Worm (Caenorhabditis elegans) whole organism, young adult: ENCODE results near the gene T09F5.20.
A peak's percentile ranks its signal among the peaks of the same experiment; 100 is the strongest.

ENCODE experiments used
- B0035.1 ChIP-seq: sonication (generic microtip); optimal IDR thresholded peaks from 2 replicates; lab custom pipeline; 2016; ENCODE audit warnings: missing genetic modification characterization, mild to moderate bottlenecking, missing compliant biosample characterization, missing genotype, missing genetic modification reagents
- F33H1.4 ChIP-seq: fragments of 200-800 bp; sonication (Bioruptor generic); IDR thresholded peaks from 2 replicates; pipeline ENCODE4 v1.3.6; 2022; ENCODE audit warnings: missing genetic modification reagents, missing genetic modification characterization, missing compliant biosample characterization
- T07F8.4 ChIP-seq: sonication (generic microtip); optimal IDR thresholded peaks from 2 replicates; lab custom pipeline; 2016; ENCODE audit warnings: mild to moderate bottlenecking, missing genetic modification characterization, moderate library complexity, missing compliant biosample characterization
- Y53F4B.3 ChIP-seq: fragments of 200-800 bp; sonication (Bioruptor generic); IDR thresholded peaks from 2 replicates; pipeline ENCODE4 v1.3.6; 2022; ENCODE audit warnings: missing genetic modification reagents, missing genetic modification characterization, missing compliant biosample characterization
- Y53G8AR.9 ChIP-seq: fragments of 200-800 bp; sonication (Bioruptor generic); conservative IDR thresholded peaks from 2 replicates; pipeline ENCODE4 v1.3.6; 2022; ENCODE audit warnings: missing genetic modification reagents, missing genetic modification characterization, missing compliant biosample characterization
- akir-1 ChIP-seq: fragments of 200-800 bp; sonication (Bioruptor generic); optimal IDR thresholded peaks from 2 replicates; lab custom pipeline; 2018; ENCODE audit warnings: mild to moderate bottlenecking, missing genetic modification characterization, moderate library complexity, missing compliant biosample characterization
- bed-1 ChIP-seq: fragments of 200-800 bp; sonication (Bioruptor generic); IDR thresholded peaks from 2 replicates; pipeline ENCODE4 v1.3.6; 2022; ENCODE audit warnings: missing genetic modification reagents, missing genetic modification characterization, missing compliant biosample characterization
- bed-2 ChIP-seq: fragments of 200-800 bp; sonication (Bioruptor generic); IDR thresholded peaks from 2 replicates; pipeline ENCODE4 v1.3.6; 2022; ENCODE audit warnings: missing genetic modification reagents, missing genetic modification characterization, missing compliant biosample characterization
- ccch-3 ChIP-seq: fragments of 200-800 bp; sonication (Bioruptor generic); optimal IDR thresholded peaks from 2 replicates; lab custom pipeline; 2018; ENCODE audit warnings: mild to moderate bottlenecking, missing genetic modification characterization, missing compliant biosample characterization
- cebp-1 ChIP-seq, 2 experiments: fragments of 200-800 bp in 1 of 2; sonication (Bioruptor generic) in 1 of 2; sonication (generic microtip) in 1 of 2; IDR thresholded peaks in 1 of 2; optimal IDR thresholded peaks in 1 of 2; 2 replicates each; pipeline versions ENCODE4 v1.3.6 to Lab custom; 2017 to 2022; ENCODE audit warnings: missing compliant biosample characterization in 2 of 2, missing genetic modification characterization in 2 of 2, mild to moderate bottlenecking in 1 of 2, missing genetic modification reagents in 1 of 2, moderate library complexity in 1 of 2
- cebp-2 ChIP-seq: fragments of 200-800 bp; sonication (Bioruptor generic); IDR thresholded peaks from 2 replicates; pipeline ENCODE4 v1.3.6; 2022; ENCODE audit warnings: missing genetic modification characterization, missing compliant biosample characterization
- ceh-100 ChIP-seq: fragments of 200-800 bp; sonication (Bioruptor generic); IDR thresholded peaks from 2 replicates; pipeline ENCODE4 v1.3.6; 2022; ENCODE audit warnings: missing genetic modification reagents, missing genetic modification characterization, missing compliant biosample characterization
- ceh-91 ChIP-seq: fragments of 200-800 bp; sonication (Bioruptor generic); IDR thresholded peaks from 2 replicates; pipeline ENCODE4 v1.3.6; 2022; ENCODE audit warnings: missing genetic modification reagents, missing genetic modification characterization, missing compliant biosample characterization
- dox-1 ChIP-seq: fragments of 200-800 bp; sonication (Bioruptor generic); IDR thresholded peaks from 2 replicates; pipeline ENCODE4 v1.3.6; 2022; ENCODE audit warnings: missing genetic modification reagents, missing genetic modification characterization, missing compliant biosample characterization
- dpl-1 ChIP-seq: fragments of 150-350 bp; optimal IDR thresholded peaks from 2 replicates; lab custom pipeline; 2014; ENCODE audit warnings: missing biosample characterization, missing genetic modification reagents, missing genetic modification characterization
- egl-44 ChIP-seq: fragments of 200-800 bp; sonication (Bioruptor generic); IDR thresholded peaks from 2 replicates; pipeline ENCODE4 v1.3.6; 2022; ENCODE audit warnings: missing genetic modification reagents, missing genetic modification characterization, missing compliant biosample characterization
- fkh-3 ChIP-seq: sonication (generic microtip); optimal IDR thresholded peaks from 2 replicates; lab custom pipeline; 2016; ENCODE audit warnings: mild to moderate bottlenecking, missing genetic modification characterization, missing compliant biosample characterization
- hlh-12 ChIP-seq: sonication (generic microtip); optimal IDR thresholded peaks from 2 replicates; lab custom pipeline; 2016; ENCODE audit warnings: missing genetic modification characterization, missing compliant biosample characterization
- hlh-26 ChIP-seq: fragments of 200-800 bp; sonication (Bioruptor generic); conservative IDR thresholded peaks from 2 replicates; pipeline ENCODE4 v1.3.6; 2022; ENCODE audit warnings: missing genetic modification reagents, missing genetic modification characterization, missing compliant biosample characterization
- let-526 ChIP-seq: fragments of 200-800 bp; sonication (Bioruptor generic); IDR thresholded peaks from 2 replicates; pipeline ENCODE4 v1.3.6; 2022; ENCODE audit warnings: missing genetic modification reagents, missing genetic modification characterization, missing compliant biosample characterization
- lin-26 ChIP-seq: fragments of 200-800 bp; sonication (Bioruptor generic); IDR thresholded peaks from 2 replicates; pipeline ENCODE4 v1.3.6; 2022; ENCODE audit warnings: missing genetic modification reagents, missing genetic modification characterization, missing compliant biosample characterization
- lin-35 ChIP-seq, 3 experiments: fragments of 150-350 bp in 2 of 3; sonication (generic microtip) in 1 of 3; optimal IDR thresholded peaks; 2 replicates each; lab custom pipeline; 2014 to 2018; ENCODE audit warnings: missing biosample characterization in 3 of 3, missing genetic modification characterization in 3 of 3, missing genetic modification reagents in 3 of 3
- lin-54 ChIP-seq: fragments of 200-800 bp; sonication (Bioruptor generic); optimal IDR thresholded peaks from 2 replicates; lab custom pipeline; 2018; ENCODE audit warnings: mild to moderate bottlenecking, missing genetic modification characterization, missing compliant biosample characterization
- lsl-1 ChIP-seq: fragments of 200-800 bp; sonication (Bioruptor generic); optimal IDR thresholded peaks from 2 replicates; lab custom pipeline; 2018; ENCODE audit warnings: mild to moderate bottlenecking, missing genetic modification characterization, moderate library complexity, missing compliant biosample characterization
- lsy-27 ChIP-seq: sonication (generic microtip); optimal IDR thresholded peaks from 2 replicates; lab custom pipeline; 2017; ENCODE audit warnings: missing genetic modification characterization, mild to moderate bottlenecking, missing compliant biosample characterization, antibody characterized with exemption, missing genotype, borderline replicate concordance; ENCODE audit not compliant: insufficient read depth
- madf-3 ChIP-seq: fragments of 200-800 bp; sonication (Bioruptor generic); IDR thresholded peaks from 2 replicates; pipeline ENCODE4 v1.3.6; 2022; ENCODE audit warnings: missing genetic modification reagents, missing genetic modification characterization, missing compliant biosample characterization
- mcd-1 ChIP-seq: fragments of 200-800 bp; sonication (Bioruptor generic); IDR thresholded peaks from 2 replicates; pipeline ENCODE4 v1.3.6; 2022; ENCODE audit warnings: missing genetic modification reagents, missing genetic modification characterization, missing compliant biosample characterization
- nfya-1 ChIP-seq: sonication (generic microtip); optimal IDR thresholded peaks from 2 replicates; lab custom pipeline; 2017; ENCODE audit warnings: antibody characterized with exemption, missing compliant biosample characterization, missing genetic modification characterization, borderline replicate concordance; ENCODE audit not compliant: insufficient read depth
- nhr-90 ChIP-seq: sonication (generic microtip); optimal IDR thresholded peaks from 2 replicates; lab custom pipeline; 2016; ENCODE audit warnings: missing genotype, mild to moderate bottlenecking, missing genetic modification characterization, missing compliant biosample characterization
- pbrm-1 ChIP-seq: fragments of 200-800 bp; sonication (Bioruptor generic); IDR thresholded peaks from 2 replicates; pipeline ENCODE4 v1.3.6; 2022; ENCODE audit warnings: missing genetic modification reagents, missing genetic modification characterization, missing compliant biosample characterization
- pha-4 ChIP-seq: fragments of 150-350 bp; sonication (generic microtip); optimal IDR thresholded peaks from 2 replicates; lab custom pipeline; 2014; ENCODE audit warnings: missing biosample characterization, missing genetic modification reagents, missing genetic modification characterization
- repo-1 ChIP-seq: sonication (generic microtip); optimal IDR thresholded peaks from 2 replicates; lab custom pipeline; 2017; ENCODE audit warnings: mild to moderate bottlenecking, missing genetic modification characterization, missing compliant biosample characterization
- sdz-38 ChIP-seq: sonication (generic microtip); optimal IDR thresholded peaks from 2 replicates; lab custom pipeline; 2016; ENCODE audit warnings: missing genotype, missing genetic modification characterization, missing compliant biosample characterization
- snpc-1.1 ChIP-seq: sonication (generic microtip); optimal IDR thresholded peaks from 2 replicates; lab custom pipeline; 2017; ENCODE audit warnings: missing genetic modification characterization, mild to moderate bottlenecking, missing compliant biosample characterization, antibody characterized with exemption, moderate library complexity, missing genotype, missing genetic modification reagents; ENCODE audit not compliant: insufficient read depth
- somi-1 ChIP-seq: fragments of 200-800 bp; sonication (Bioruptor generic); optimal IDR thresholded peaks from 2 replicates; lab custom pipeline; 2018; ENCODE audit warnings: mild to moderate bottlenecking, missing genetic modification characterization, missing compliant biosample characterization
- sptf-2 ChIP-seq: fragments of 200-800 bp; sonication (Bioruptor generic); optimal IDR thresholded peaks from 2 replicates; lab custom pipeline; 2018; ENCODE audit warnings: mild to moderate bottlenecking, missing genetic modification characterization, missing compliant biosample characterization
- tbx-9 ChIP-seq: sonication (generic microtip); optimal IDR thresholded peaks from 2 replicates; lab custom pipeline; 2016; ENCODE audit warnings: borderline replicate concordance, missing genetic modification characterization, inconsistent platforms, missing compliant biosample characterization
- unc-130 ChIP-seq: sonication (generic microtip); optimal IDR thresholded peaks from 2 replicates; lab custom pipeline; 2016; ENCODE audit warnings: missing genetic modification reagents, missing genetic modification characterization, missing compliant biosample characterization
- unc-62 ChIP-seq: fragments of 150-350 bp; optimal IDR thresholded peaks from 2 replicates; lab custom pipeline; 2014; ENCODE audit warnings: missing biosample characterization, missing genetic modification reagents, missing genetic modification characterization
- zfh-2 ChIP-seq: fragments of 200-800 bp; sonication (Bioruptor generic); conservative IDR thresholded peaks from 2 replicates; pipeline ENCODE4 v1.3.6; 2022; ENCODE audit warnings: missing genetic modification reagents, missing genetic modification characterization, missing compliant biosample characterization
- ztf-18 ChIP-seq: sonication (generic microtip); optimal IDR thresholded peaks from 2 replicates; lab custom pipeline; 2016; ENCODE audit warnings: missing genotype, mild to moderate bottlenecking, missing genetic modification characterization, missing compliant biosample characterization
- ztf-26 ChIP-seq: sonication (generic microtip); optimal IDR thresholded peaks from 2 replicates; lab custom pipeline; 2017; ENCODE audit warnings: missing genetic modification characterization, missing compliant biosample characterization

Gene T09F5.20

ce11 chrV:15186259-15186927 is 38.7 kb upstream of the T09F5.20 start, which contains the start of gene Y75B12B.3 (continued):
- TF ChIP-seq F33H1.4 (GFP tag; lab: Robert Waterston, UW), result no peak
- TF ChIP-seq zfh-2 (GFP tag; lab: Robert Waterston, UW), result peak; percentile 72
- TF ChIP-seq unc-62, result no peak
- TF ChIP-seq lin-26 (GFP tag; lab: Robert Waterston, UW), result peak; percentile 77
- TF ChIP-seq sptf-2 (GFP tag; lab: Kevin White, UChicago), result no peak
- TF ChIP-seq lsl-1 (GFP tag; lab: Kevin White, UChicago), result peak; percentile 47
- TF ChIP-seq tbx-9 (tag; lab: Kevin White, UChicago), result no peak
- TF ChIP-seq, all 124 proteins: peak for 46

- no peak for TF ChIP-seq Y53F4B.3 (GFP tag; lab: Robert Waterston, UW)
- TF ChIP-seq F33H1.4 (GFP tag; lab: Robert Waterston, UW), result peak; percentile 67
- TF ChIP-seq madf-3 (GFP tag; lab: Robert Waterston, UW), result 0 out of 2 replicates have a peak, but pooled peaks have one; percentile 24
- no peak for TF ChIP-seq hlh-12 (tag; lab: Kevin White, UChicago)
- no peak for TF ChIP-seq T07F8.4 (tag; lab: Kevin White, UChicago)
- TF ChIP-seq let-526 (GFP tag; lab: Robert Waterston, UW), result no peak
- no peak for TF ChIP-seq cebp-1 (GFP tag; IDR thresholded peaks at IDR 0.05; lab: Robert Waterston, UW)
- TF ChIP-seq cebp-1 (tag; optimal IDR thresholded peaks at IDR 0.05; lab: Kevin White, UChicago), result no peak
- peak; percentile 67 for TF ChIP-seq dpl-1 (GFP tag; lab: Kevin White, UChicago)
- TF ChIP-seq fkh-3, result no peak
- no peak for TF ChIP-seq zfh-2 (GFP tag; lab: Robert Waterston, UW)
- no peak for TF ChIP-seq nfya-1
- no peak for TF ChIP-seq pha-4 (tag; lab: Kevin White, UChicago)
- no peak for TF ChIP-seq somi-1 (GFP tag; lab: Kevin White, UChicago)
- peak; percentile 33 for TF ChIP-seq snpc-1.1 (tag; lab: Kevin White, UChicago)
- TF ChIP-seq cebp-2, result no peak
- TF ChIP-seq pbrm-1 (GFP tag; lab: Robert Waterston, UW), result peak; percentile 69; the same call in 1 of the 2 replicates
- no peak for TF ChIP-seq bed-1 (GFP tag; lab: Robert Waterston, UW)
- no peak for TF ChIP-seq nhr-90 (tag; lab: Kevin White, UChicago)
- TF ChIP-seq B0035.1 (tag; lab: Kevin White, UChicago), result no peak
- no peak for TF ChIP-seq ccch-3 (GFP tag; lab: Kevin White, UChicago)
- no peak for TF ChIP-seq egl-44 (GFP tag; lab: Robert Waterston, UW)
- peak; percentile 78 for TF ChIP-seq mcd-1
- no peak for TF ChIP-seq sptf-2 (GFP tag; lab: Kevin White, UChicago)
- no peak for TF ChIP-seq lsy-27 (tag; lab: Kevin White, UChicago)
- TF ChIP-seq sdz-38 (tag; lab: Kevin White, UChicago), result no peak
- peak; percentile 2 for TF ChIP-seq unc-130 (GFP tag; lab: Kevin White, UChicago)
- no peak for TF ChIP-seq Y53G8AR.9 (GFP tag; lab: Robert Waterston, UW)
- peak; percentile 68 for TF ChIP-seq dox-1 (GFP tag; lab: Robert Waterston, UW)
- peak; percentile 79 for TF ChIP-seq ceh-100 (GFP tag; lab: Robert Waterston, UW)
- TF ChIP-seq ztf-18 (tag; lab: Kevin White, UChicago), result no peak
- TF ChIP-seq hlh-26 (GFP tag; lab: Robert Waterston, UW), result no peak
- TF ChIP-seq lin-35 (GFP tag; optimal IDR thresholded peaks at IDR 0.05; lab: Kevin White, UChicago), result peak in 2 of 3 experiments; percentile 37 to 39
- TF ChIP-seq repo-1 (tag; lab: Kevin White, UChicago), result peak; percentile 12
- TF ChIP-seq akir-1, result no peak
- TF ChIP-seq bed-2 (GFP tag; lab: Robert Waterston, UW), result no peak
- TF ChIP-seq lin-54 (GFP tag; lab: Kevin White, UChicago), result peak; percentile 67
- TF ChIP-seq ceh-91 (GFP tag; lab: Robert Waterston, UW), result peak; percentile 74
- TF ChIP-seq ztf-26 (tag; lab: Kevin White, UChicago), result no peak
- no peak for TF ChIP-seq lin-26 (GFP tag; lab: Robert Waterston, UW)
Observed at ce11 chrV:15184097-15185040, 36.7 kb upstream of the T09F5.20 start, which contains the start of gene Y75B12B.1. Gene Y75B12B.1 (plus strand): TSS chrV:15184699.
